Worm (Caenorhabditis elegans) whole organism, L1 larva: Measurements from ENCODE around the gene F54B3.4.
A peak's percentile ranks its signal among the peaks of the same experiment; 100 is the strongest.

Experiments used
- C04F5.9 ChIP-seq: sonication (generic microtip); optimal IDR thresholded peaks from 2 replicates; lab custom pipeline; 2016; ENCODE audit warnings: missing genetic modification characterization, missing compliant biosample characterization
- C34B4.2 ChIP-seq: sonication (generic microtip); optimal IDR thresholded peaks from 2 replicates; lab custom pipeline; 2017; ENCODE audit warnings: mild to moderate bottlenecking, missing genetic modification characterization, missing compliant biosample characterization
- Y116A8C.19 ChIP-seq: sonication (generic microtip); optimal IDR thresholded peaks from 2 replicates; lab custom pipeline; 2016; ENCODE audit warnings: missing compliant biosample characterization, missing genetic modification characterization, borderline replicate concordance
- alr-1 ChIP-seq: fragments of 200-800 bp; sonication (Bioruptor generic); optimal IDR thresholded peaks from 2 replicates; lab custom pipeline; 2018; ENCODE audit warnings: borderline replicate concordance, mild to moderate bottlenecking, missing genetic modification characterization, missing compliant biosample characterization
- ama-1 ChIP-seq: fragments of 150-350 bp; optimal IDR thresholded peaks from 2 replicates; lab custom pipeline; 2014
- blmp-1 ChIP-seq: fragments of 150-350 bp; optimal IDR thresholded peaks from 2 replicates; lab custom pipeline; 2014; ENCODE audit warnings: missing biosample characterization, missing genetic modification characterization
- ceh-63 ChIP-seq: fragments of 200-800 bp; sonication (Bioruptor generic); optimal IDR thresholded peaks from 2 replicates; lab custom pipeline; 2018; ENCODE audit warnings: mild to moderate bottlenecking, missing genetic modification characterization, missing compliant biosample characterization
- ceh-8 ChIP-seq: fragments of 200-800 bp; sonication (Bioruptor generic); optimal IDR thresholded peaks from 2 replicates; lab custom pipeline; 2018; ENCODE audit warnings: mild to moderate bottlenecking, missing genetic modification characterization, moderate library complexity, missing compliant biosample characterization
- ceh-88 ChIP-seq: fragments of 200-800 bp; sonication (Bioruptor generic); IDR thresholded peaks from 2 replicates; pipeline ENCODE4 v1.3.6; 2022; ENCODE audit warnings: missing genetic modification characterization, missing compliant biosample characterization
- ceh-90 ChIP-seq: sonication (generic microtip); optimal IDR thresholded peaks from 2 replicates; lab custom pipeline; 2016; ENCODE audit warnings: missing genetic modification characterization, missing compliant biosample characterization
- efl-3 ChIP-seq: fragments of 200-800 bp; sonication (Bioruptor generic); optimal IDR thresholded peaks from 2 replicates; lab custom pipeline; 2018; ENCODE audit warnings: mild to moderate bottlenecking, missing genetic modification characterization, missing compliant biosample characterization
- egl-27 ChIP-seq, 2 experiments: fragments of 150-350 bp in 1 of 2; sonication (generic microtip); optimal IDR thresholded peaks; 3 replicates each; lab custom pipeline; 2017 to 2018; ENCODE audit warnings: missing biosample characterization in 2 of 2, missing genetic modification characterization in 2 of 2, missing genetic modification reagents in 2 of 2
- elt-2 ChIP-seq: sonication (generic microtip); optimal IDR thresholded peaks from 2 replicates; lab custom pipeline; 2016; ENCODE audit warnings: missing genetic modification characterization, mild to moderate bottlenecking, inconsistent platforms, missing compliant biosample characterization, missing genetic modification reagents
- elt-3 ChIP-seq, 6 experiments: fragments of 150-350 bp in 1 of 6; sonication (generic microtip); optimal IDR thresholded peaks; 2 replicates each; lab custom pipeline; 2017 to 2018; ENCODE audit warnings: missing biosample characterization in 6 of 6, missing genetic modification characterization in 6 of 6, inconsistent platforms in 1 of 6
- ets-5 ChIP-seq: fragments of 200-800 bp; sonication (Bioruptor generic); IDR thresholded peaks from 2 replicates; pipeline ENCODE4 v1.3.6; 2022; ENCODE audit warnings: missing genetic modification characterization, missing compliant biosample characterization
- fkh-4 ChIP-seq: sonication (generic microtip); optimal IDR thresholded peaks from 2 replicates; lab custom pipeline; 2016; ENCODE audit warnings: missing compliant biosample characterization, missing genetic modification characterization, borderline replicate concordance
- fos-1 ChIP-seq: fragments of 150-350 bp; optimal IDR thresholded peaks from 2 replicates; lab custom pipeline; 2014; ENCODE audit warnings: missing biosample characterization, missing genetic modification characterization
- grh-1 ChIP-seq: fragments of 200-800 bp; sonication (Bioruptor generic); IDR thresholded peaks from 2 replicates; pipeline ENCODE4 v1.3.6; 2022; ENCODE audit warnings: missing genetic modification reagents, missing genetic modification characterization, missing compliant biosample characterization
- hlh-17 ChIP-seq: fragments of 200-800 bp; sonication (Bioruptor generic); optimal IDR thresholded peaks from 2 replicates; lab custom pipeline; 2018; ENCODE audit warnings: missing genetic modification characterization, mild to moderate bottlenecking, missing compliant biosample characterization, moderate library complexity, borderline replicate concordance
- hpl-2 ChIP-seq: fragments of 150-350 bp; optimal IDR thresholded peaks from 2 replicates; lab custom pipeline; 2014; ENCODE audit warnings: missing biosample characterization, missing genetic modification reagents, missing genetic modification characterization
- irx-1 ChIP-seq: sonication (generic microtip); optimal IDR thresholded peaks from 2 replicates; lab custom pipeline; 2016; ENCODE audit warnings: missing genetic modification characterization, missing compliant biosample characterization
- isw-1 ChIP-seq: fragments of 200-800 bp; sonication (Bioruptor generic); IDR thresholded peaks from 2 replicates; pipeline ENCODE4 v1.3.6; 2022; ENCODE audit warnings: missing genetic modification characterization, missing compliant biosample characterization
- lin-35 ChIP-seq, 2 experiments: fragments of 150-350 bp; optimal IDR thresholded peaks; 2 replicates each; lab custom pipeline; 2014; ENCODE audit warnings: missing biosample characterization in 2 of 2, missing genetic modification characterization in 2 of 2, missing genetic modification reagents in 2 of 2
- lin-39 ChIP-seq: fragments of 150-350 bp; optimal IDR thresholded peaks from 2 replicates; lab custom pipeline; 2014; ENCODE audit warnings: missing biosample characterization, missing genetic modification reagents, missing genetic modification characterization
- lir-3 ChIP-seq: sonication (generic microtip); optimal IDR thresholded peaks from 2 replicates; lab custom pipeline; 2016; ENCODE audit warnings: mild to moderate bottlenecking, missing genetic modification characterization, moderate library complexity, missing compliant biosample characterization; ENCODE audit not compliant: poor library complexity
- lsy-2 ChIP-seq, 2 experiments: fragments of 150-350 bp; optimal IDR thresholded peaks; 2 replicates each; lab custom pipeline; 2014; ENCODE audit warnings: missing biosample characterization in 2 of 2, missing genetic modification characterization in 2 of 2
- mab-9 ChIP-seq: fragments of 200-800 bp; sonication (Bioruptor generic); IDR thresholded peaks from 2 replicates; pipeline ENCODE4 v1.3.6; 2022; ENCODE audit warnings: missing genetic modification reagents, missing genetic modification characterization, missing compliant biosample characterization
- mdl-1 ChIP-seq, 2 experiments: fragments of 150-350 bp; optimal IDR thresholded peaks; 2 replicates each; lab custom pipeline; 2014 to 2017; ENCODE audit warnings: missing biosample characterization in 2 of 2, missing genetic modification characterization in 2 of 2, inconsistent platforms in 1 of 2
- mef-2 ChIP-seq: fragments of 150-350 bp; optimal IDR thresholded peaks from 2 replicates; lab custom pipeline; 2014; ENCODE audit warnings: missing biosample characterization, missing genetic modification characterization
- mep-1 ChIP-seq: fragments of 150-350 bp; optimal IDR thresholded peaks from 2 replicates; lab custom pipeline; 2014; ENCODE audit warnings: missing biosample characterization, missing genetic modification characterization
- nhr-11 ChIP-seq: fragments of 150-350 bp; optimal IDR thresholded peaks from 2 replicates; lab custom pipeline; 2014; ENCODE audit warnings: missing biosample characterization, missing genetic modification characterization
- nhr-12 ChIP-seq: sonication (generic microtip); optimal IDR thresholded peaks from 2 replicates; lab custom pipeline; 2017; ENCODE audit warnings: missing biosample characterization, missing genetic modification characterization
- nhr-19 ChIP-seq: fragments of 200-800 bp; sonication (Bioruptor generic); conservative IDR thresholded peaks from 2 replicates; pipeline ENCODE4 v1.3.6; 2022; ENCODE audit warnings: missing genetic modification characterization, missing compliant biosample characterization
- nhr-20 ChIP-seq: sonication (generic microtip); optimal IDR thresholded peaks from 2 replicates; lab custom pipeline; 2016; ENCODE audit warnings: mild to moderate bottlenecking, missing genetic modification characterization, missing compliant biosample characterization
- nhr-47 ChIP-seq: sonication (generic microtip); optimal IDR thresholded peaks from 2 replicates; lab custom pipeline; 2016; ENCODE audit warnings: mild to moderate bottlenecking, missing genetic modification characterization, moderate library complexity, missing compliant biosample characterization
- nhr-76 ChIP-seq: sonication (generic microtip); optimal IDR thresholded peaks from 2 replicates; lab custom pipeline; 2017; ENCODE audit warnings: missing biosample characterization, missing genetic modification characterization
- nhr-84 ChIP-seq: sonication (generic microtip); optimal IDR thresholded peaks from 2 replicates; lab custom pipeline; 2017; ENCODE audit warnings: missing biosample characterization, missing genetic modification characterization
- nhr-90 ChIP-seq: sonication (generic microtip); optimal IDR thresholded peaks from 2 replicates; lab custom pipeline; 2016; ENCODE audit warnings: mild to moderate bottlenecking, missing genetic modification characterization, missing compliant biosample characterization; ENCODE audit not compliant: poor library complexity
- pag-3 ChIP-seq: sonication (generic microtip); optimal IDR thresholded peaks from 2 replicates; lab custom pipeline; 2017; ENCODE audit warnings: missing genetic modification characterization, mild to moderate bottlenecking, missing compliant biosample characterization, antibody characterized with exemption, borderline replicate concordance; ENCODE audit not compliant: insufficient read depth
- rnt-1 ChIP-seq: sonication (generic microtip); optimal IDR thresholded peaks from 2 replicates; lab custom pipeline; 2016; ENCODE audit warnings: mild to moderate bottlenecking, missing genetic modification characterization, moderate library complexity, missing compliant biosample characterization
- snpc-4 ChIP-seq: fragments of 150-350 bp; optimal IDR thresholded peaks from 2 replicates; lab custom pipeline; 2014; ENCODE audit warnings: missing biosample characterization, missing genetic modification characterization
- sox-4 ChIP-seq: sonication (generic microtip); optimal IDR thresholded peaks from 2 replicates; lab custom pipeline; 2016; ENCODE audit warnings: missing genetic modification characterization, missing compliant biosample characterization
- sptf-1 ChIP-seq: fragments of 150-350 bp; optimal IDR thresholded peaks from 2 replicates; lab custom pipeline; 2014; ENCODE audit warnings: missing biosample characterization, missing genetic modification characterization
- swsn-7 ChIP-seq: sonication (generic microtip); optimal IDR thresholded peaks from 2 replicates; lab custom pipeline; 2016; ENCODE audit warnings: missing genetic modification characterization, missing compliant biosample characterization
- tbx-2 ChIP-seq: sonication (generic microtip); optimal IDR thresholded peaks from 2 replicates; lab custom pipeline; 2016; ENCODE audit warnings: missing genetic modification characterization, missing compliant biosample characterization
- tlp-1 ChIP-seq: fragments of 150-350 bp; optimal IDR thresholded peaks from 2 replicates; lab custom pipeline; 2014; ENCODE audit warnings: missing biosample characterization, missing genetic modification characterization
- unc-130 ChIP-seq: fragments of 150-350 bp; optimal IDR thresholded peaks from 2 replicates; lab custom pipeline; 2017; ENCODE audit warnings: missing biosample characterization, missing genetic modification characterization, inconsistent platforms
- unc-30 ChIP-seq: sonication (generic microtip); optimal IDR thresholded peaks from 2 replicates; lab custom pipeline; 2017; ENCODE audit warnings: missing biosample characterization, missing genetic modification characterization
- unc-62 ChIP-seq: fragments of 150-350 bp; optimal IDR thresholded peaks from 2 replicates; lab custom pipeline; 2014; ENCODE audit warnings: missing biosample characterization, missing genetic modification reagents, missing genetic modification characterization
- vab-15 ChIP-seq: sonication (generic microtip); optimal IDR thresholded peaks from 2 replicates; lab custom pipeline; 2017; ENCODE audit warnings: missing genotype, mild to moderate bottlenecking, missing genetic modification characterization, missing compliant biosample characterization
- ztf-11 ChIP-seq, 2 experiments: sonication (generic microtip); optimal IDR thresholded peaks; 2 replicates each; lab custom pipeline; 2016 to 2017; ENCODE audit warnings: missing genetic modification characterization in 2 of 2, missing biosample characterization in 1 of 2, missing compliant biosample characterization in 1 of 2
- ztf-4 ChIP-seq: fragments of 150-350 bp; optimal IDR thresholded peaks from 2 replicates; lab custom pipeline; 2014; ENCODE audit warnings: missing biosample characterization, missing genetic modification characterization

Gene F54B3.4

ce11 chrII:10302646-10303045 lies 31.7 kb upstream of the F54B3.4 start, which contains the start of gene clpp-1 (continued):
- no peak for TF ChIP-seq mab-9 (GFP tag; lab: Robert Waterston, UW)
- TF ChIP-seq sptf-1, result no peak
- no peak for TF ChIP-seq ceh-90 (tag; lab: Kevin White, UChicago)
- no peak for TF ChIP-seq ceh-63 (GFP tag; lab: Kevin White, UChicago)
- TF ChIP-seq unc-62, result no peak
- TF ChIP-seq lin-39, result no peak
- TF ChIP-seq sox-4 (tag; lab: Kevin White, UChicago), result no peak
- no peak for TF ChIP-seq unc-130 (tag; lab: Kevin White, UChicago)
- no peak for TF ChIP-seq egl-27 (tag; optimal IDR thresholded peaks at IDR 0.05; lab: Kevin White, UChicago)
- no peak for TF ChIP-seq tlp-1
- TF ChIP-seq nhr-12 (tag; lab: Kevin White, UChicago), result no peak
- no peak for TF ChIP-seq C34B4.2 (tag; lab: Kevin White, UChicago)
- no peak for TF ChIP-seq mdl-1 (tag; optimal IDR thresholded peaks at IDR 0.05; lab: Kevin White, UChicago)
- TF ChIP-seq swsn-7 (tag; lab: Kevin White, UChicago), result peak; percentile 11
- TF ChIP-seq hpl-2, result no peak
- no peak for TF ChIP-seq C04F5.9 (tag; lab: Kevin White, UChicago)
- no peak for TF ChIP-seq nhr-11 (tag; lab: Kevin White, UChicago)
- no peak for TF ChIP-seq mep-1 (tag; lab: Kevin White, UChicago)
- no peak for TF ChIP-seq alr-1 (tag; lab: Kevin White, UChicago)
- no peak for TF ChIP-seq vab-15
- TF ChIP-seq ceh-8 (GFP tag; lab: Kevin White, UChicago), result no peak
- no peak for TF ChIP-seq pag-3 (tag; lab: Kevin White, UChicago)
- no peak for TF ChIP-seq fkh-4 (tag; lab: Kevin White, UChicago)
- no peak for TF ChIP-seq lir-3 (tag; lab: Kevin White, UChicago)
- no peak for TF ChIP-seq nhr-47 (tag; lab: Kevin White, UChicago)
- no peak for TF ChIP-seq mef-2 (tag; lab: Kevin White, UChicago)
- TF ChIP-seq isw-1 (GFP tag; lab: Robert Waterston, UW), result no peak
- TF ChIP-seq fos-1 (tag; lab: Kevin White, UChicago), result no peak
- TF ChIP-seq blmp-1 (tag; lab: Kevin White, UChicago), result no peak
- no peak for TF ChIP-seq ets-5 (GFP tag; lab: Robert Waterston, UW)
- TF ChIP-seq nhr-19 (GFP tag; lab: Robert Waterston, UW), result no peak
- no peak for TF ChIP-seq Y116A8C.19 (tag; lab: Kevin White, UChicago)
- no peak for TF ChIP-seq elt-3 (tag; optimal IDR thresholded peaks at IDR 0.05; lab: Kevin White, UChicago)
- no peak for TF ChIP-seq hlh-17 (GFP tag; lab: Kevin White, UChicago)
- TF ChIP-seq tbx-2 (tag; lab: Kevin White, UChicago), result no peak
- TF ChIP-seq nhr-84 (tag; lab: Kevin White, UChicago), result no peak
- TF ChIP-seq grh-1 (GFP tag; lab: Robert Waterston, UW), result 0 out of 2 replicates have a peak, but pooled peaks have one; percentile 9
- TF ChIP-seq ceh-88, result 0 out of 2 replicates have a peak, but pooled peaks have one; percentile 8
- TF ChIP-seq unc-30, result no peak
- TF ChIP-seq elt-2 (tag; lab: Kevin White, UChicago), result no peak
- no peak for TF ChIP-seq snpc-4 (tag; lab: Kevin White, UChicago)
- TF ChIP-seq irx-1 (tag; lab: Kevin White, UChicago), result no peak
- TF ChIP-seq ztf-4 (tag; lab: Kevin White, UChicago), result peak; percentile 60
- no peak for TF ChIP-seq nhr-20 (tag; lab: Kevin White, UChicago)
- TF ChIP-seq efl-3, result no peak
- TF ChIP-seq nhr-76 (tag; lab: Kevin White, UChicago), result no peak
- TF ChIP-seq lin-35 (GFP tag; optimal IDR thresholded peaks at IDR 0.05; lab: Kevin White, UChicago), result peak in 1 of 2 experiments; percentile 42
- peak; percentile 20 for TF ChIP-seq ama-1 (lab: Kevin White, UChicago)
- TF ChIP-seq lsy-2 (tag; optimal IDR thresholded peaks at IDR 0.05; lab: Kevin White, UChicago), result no peak
- TF ChIP-seq rnt-1, result no peak
- TF ChIP-seq ztf-11 (tag; optimal IDR thresholded peaks at IDR 0.05; lab: Kevin White, UChicago), result no peak
- no peak for TF ChIP-seq nhr-90 (tag; lab: Kevin White, UChicago)
- TF ChIP-seq, all 84 proteins: peak for 10
